Fruit fly (Drosophila melanogaster) whole organism, adult: ENCODE measurements around the gene Osi5.

Source experiments
- CG14711 ChIP-seq: fragments of 200-800 bp; sonication (Bioruptor generic); optimal IDR thresholded peaks from 2 replicates; lab custom pipeline; 2018; ENCODE audit warnings: missing biosample characterization, mild to moderate bottlenecking, missing genetic modification characterization, moderate library complexity
- CG33017 ChIP-seq: fragments of 200-800 bp; sonication (Bioruptor generic); optimal IDR thresholded peaks from 2 replicates; lab custom pipeline; 2018; ENCODE audit warnings: missing biosample characterization, mild to moderate bottlenecking, missing genetic modification characterization, moderate library complexity
- Clk ChIP-seq: fragments of 200-800 bp; sonication (Bioruptor generic); optimal IDR thresholded peaks from 2 replicates; lab custom pipeline; 2017; ENCODE audit warnings: missing biosample characterization, missing genetic modification characterization
- Mnt ChIP-seq: fragments of 200-800 bp; sonication (Bioruptor generic); optimal IDR thresholded peaks from 2 replicates; lab custom pipeline; 2016; ENCODE audit warnings: missing biosample characterization, mild to moderate bottlenecking, missing genetic modification characterization
- bab1 ChIP-seq: fragments of 200-800 bp; sonication (Bioruptor generic); optimal IDR thresholded peaks from 3 replicates; lab custom pipeline; 2019; ENCODE audit warnings: missing biosample characterization, mild to moderate bottlenecking, missing genetic modification characterization, moderate library complexity
- cic ChIP-seq: fragments of 200-800 bp; sonication (Bioruptor generic); optimal IDR thresholded peaks from 2 replicates; lab custom pipeline; 2017; ENCODE audit warnings: missing biosample characterization, mild to moderate bottlenecking, missing genetic modification characterization, moderate library complexity
- kay ChIP-seq: fragments of 200-800 bp; sonication (Bioruptor generic); peaks from one replicate; lab custom pipeline; 2016; ENCODE audit warnings: missing biosample characterization, missing genetic modification characterization, borderline replicate concordance
- pad ChIP-seq: fragments of 200-800 bp; sonication (Bioruptor generic); optimal IDR thresholded peaks from 3 replicates; lab custom pipeline; 2017; ENCODE audit warnings: missing biosample characterization, missing genetic modification characterization, mild to moderate bottlenecking, moderate library complexity, missing genetic modification reagents
- toe ChIP-seq: fragments of 200-800 bp; sonication (Bioruptor generic); optimal IDR thresholded peaks from 2 replicates; lab custom pipeline; 2016; ENCODE audit warnings: missing biosample characterization, missing genetic modification characterization

- TF ChIP-seq CG33017 (tag; lab: Kevin White, UChicago) (no peak), Clk (GFP tag; lab: Kevin White, UChicago) (no peak), cic (no peak), toe (GFP tag; lab: Kevin White, UChicago) (no peak), CG14711 (tag; lab: Kevin White, UChicago) (no peak), pad (GFP tag; lab: Kevin White, UChicago) (no peak), Mnt (GFP tag; lab: Kevin White, UChicago) (no peak), kay (GFP tag; lab: Kevin White, UChicago) (no peak), bab1 (no peak)
Measured at dm6 chr3R:6221681-6222080, 5.6 kb upstream of the Osi5 start, which contains the start of gene Osi4.
